Fruit fly (Drosophila melanogaster) whole organism, embryonic: ENCODE measurements around the gene LManIV.
A peak's percentile ranks its signal among the peaks of the same experiment; 100 is the strongest.

Experiments
- Abd-B ChIP-seq: fragments of 200-800 bp; sonication (Bioruptor generic); optimal IDR thresholded peaks from 2 replicates; lab custom pipeline; 2018; ENCODE audit warnings: missing biosample characterization, mild to moderate bottlenecking, missing genetic modification characterization, moderate library complexity
- Atf-2 ChIP-seq: fragments of 200-800 bp; sonication (Bioruptor generic); optimal IDR thresholded peaks from 2 replicates; lab custom pipeline; 2016; ENCODE audit warnings: missing biosample characterization, missing genetic modification characterization
- CG10979 ChIP-seq: fragments of 200-800 bp; sonication (Bioruptor generic); optimal IDR thresholded peaks from 2 replicates; lab custom pipeline; 2018; ENCODE audit warnings: missing biosample characterization, mild to moderate bottlenecking, missing genetic modification characterization, moderate library complexity
- CG1233 ChIP-seq: fragments of 200-800 bp; sonication (Bioruptor generic); optimal IDR thresholded peaks from 4 replicates; lab custom pipeline; 2018; ENCODE audit warnings: missing biosample characterization, mild to moderate bottlenecking, missing genetic modification characterization
- CG13287 ChIP-seq: fragments of 200-800 bp; sonication (Bioruptor generic); IDR thresholded peaks from 2 replicates; pipeline ENCODE4 v1.3.6; 2022; ENCODE audit warnings: missing biosample characterization, missing genetic modification characterization; ENCODE audit not compliant: partially characterized antibody
- CG13775 ChIP-seq: fragments of 200-800 bp; sonication (Bioruptor generic); optimal IDR thresholded peaks from 3 replicates; lab custom pipeline; 2017; ENCODE audit warnings: missing biosample characterization, mild to moderate bottlenecking, missing genetic modification characterization
- CG14441 ChIP-seq: fragments of 200-800 bp; sonication (Bioruptor generic); IDR thresholded peaks from 2 replicates; pipeline ENCODE4 v1.3.6; 2022; ENCODE audit warnings: missing biosample characterization, missing genetic modification characterization
- CG15269 ChIP-seq: fragments of 200-800 bp; sonication (Bioruptor generic); optimal IDR thresholded peaks from 2 replicates; lab custom pipeline; 2018; ENCODE audit warnings: missing biosample characterization, mild to moderate bottlenecking, missing genetic modification characterization, moderate library complexity
- CG15696 ChIP-seq: fragments of 200-800 bp; sonication (Bioruptor generic); optimal IDR thresholded peaks from 2 replicates; lab custom pipeline; 2019; ENCODE audit warnings: missing biosample characterization, mild to moderate bottlenecking, missing genetic modification characterization, moderate library complexity
- CG16779 ChIP-seq: fragments of 200-800 bp; sonication (Bioruptor generic); IDR thresholded peaks from 2 replicates; pipeline ENCODE4 v1.3.6; 2022; ENCODE audit warnings: missing biosample characterization, missing genetic modification characterization
- CG17568 ChIP-seq: fragments of 200-800 bp; sonication (Bioruptor generic); optimal IDR thresholded peaks from 2 replicates; lab custom pipeline; 2018; ENCODE audit warnings: missing biosample characterization, mild to moderate bottlenecking, missing genetic modification characterization, moderate library complexity
- CG18619 ChIP-seq: fragments of 200-800 bp; sonication (Bioruptor generic); optimal IDR thresholded peaks from 3 replicates; lab custom pipeline; 2017; ENCODE audit warnings: missing biosample characterization, mild to moderate bottlenecking, missing genetic modification characterization
- CG30431 ChIP-seq: fragments of 200-800 bp; sonication (Bioruptor generic); optimal IDR thresholded peaks from 2 replicates; lab custom pipeline; 2017; ENCODE audit warnings: missing biosample characterization, missing genetic modification characterization
- CG31388 ChIP-seq: fragments of 200-800 bp; sonication (Bioruptor generic); optimal IDR thresholded peaks from 2 replicates; lab custom pipeline; 2016; ENCODE audit warnings: missing biosample characterization, missing genetic modification characterization
- CG3847 ChIP-seq: fragments of 200-800 bp; sonication (Bioruptor generic); IDR thresholded peaks from 2 replicates; pipeline ENCODE4 v1.3.6; 2022; ENCODE audit warnings: missing biosample characterization, missing genetic modification characterization
- CG4328 ChIP-seq: fragments of 200-800 bp; sonication (Bioruptor generic); optimal IDR thresholded peaks from 3 replicates; lab custom pipeline; 2017; ENCODE audit warnings: missing biosample characterization, missing genetic modification reagents, missing genetic modification characterization
- CG4360 ChIP-seq: fragments of 200-800 bp; sonication (Bioruptor generic); IDR thresholded peaks from 2 replicates; pipeline ENCODE4 v1.3.6; 2022; ENCODE audit warnings: missing biosample characterization, missing genetic modification characterization
- CG8359 ChIP-seq: fragments of 200-800 bp; sonication (Bioruptor generic); optimal IDR thresholded peaks from 2 replicates; lab custom pipeline; 2017; ENCODE audit warnings: missing biosample characterization, mild to moderate bottlenecking, missing genetic modification characterization, borderline replicate concordance
- Camta ChIP-seq: fragments of 200-800 bp; sonication (Bioruptor generic); optimal IDR thresholded peaks from 2 replicates; lab custom pipeline; 2016; ENCODE audit warnings: missing biosample characterization, missing genetic modification characterization
- D ChIP-seq, 2 experiments: fragments of 200-800 bp in 1 of 2; fragments of >200 bp in 1 of 2; sonication (Bioruptor generic) in 1 of 2; optimal IDR thresholded peaks; 2 replicates in 1 of 2; 3 replicates in 1 of 2; lab custom pipeline; 2017; ENCODE audit warnings: mild to moderate bottlenecking in 1 of 2, missing biosample characterization in 1 of 2, missing genetic modification characterization in 1 of 2, missing genetic modification reagents in 1 of 2
- Doc3 ChIP-seq: fragments of 200-800 bp; sonication (Bioruptor generic); IDR thresholded peaks from 3 replicates; pipeline ENCODE4 v1.3.6; 2022; ENCODE audit warnings: missing biosample characterization, missing genetic modification characterization; ENCODE audit not compliant: partially characterized antibody
- Hr78 ChIP-seq, 2 experiments: fragments of 200-800 bp in 1 of 2; fragments of >200 bp in 1 of 2; sonication (Bioruptor generic) in 1 of 2; optimal IDR thresholded peaks; 2 replicates each; lab custom pipeline; 2017 to 2019; ENCODE audit warnings: missing biosample characterization in 2 of 2, missing genetic modification characterization in 2 of 2, mild to moderate bottlenecking in 1 of 2, moderate library complexity in 1 of 2
- Kr ChIP-seq: fragments of 200-800 bp; sonication (Bioruptor generic); optimal IDR thresholded peaks from 2 replicates; lab custom pipeline; 2017; ENCODE audit warnings: missing biosample characterization, mild to moderate bottlenecking, missing genetic modification characterization
- Lpt ChIP-seq: fragments of >200 bp; optimal IDR thresholded peaks from 2 replicates; lab custom pipeline; 2018; ENCODE audit warnings: missing biosample characterization, missing genetic modification characterization
- MTF-1 ChIP-seq: fragments of 200-800 bp; sonication (Bioruptor generic); optimal IDR thresholded peaks from 2 replicates; lab custom pipeline; 2018; ENCODE audit warnings: missing biosample characterization, mild to moderate bottlenecking, missing genetic modification characterization, borderline replicate concordance
- NC2β ChIP-seq: fragments of 200-800 bp; sonication (Bioruptor generic); optimal IDR thresholded peaks from 2 replicates; lab custom pipeline; 2016; ENCODE audit warnings: missing biosample characterization, missing genetic modification characterization
- Nf-YB ChIP-seq: fragments of 200-800 bp; sonication (Bioruptor generic); optimal IDR thresholded peaks from 3 replicates; lab custom pipeline; 2019; ENCODE audit warnings: missing biosample characterization, mild to moderate bottlenecking, missing genetic modification characterization, moderate library complexity
- Pdp1 ChIP-seq, 2 experiments: fragments of 200-800 bp; sonication (Bioruptor generic); optimal IDR thresholded peaks; 3 replicates each; lab custom pipeline; 2016; ENCODE audit warnings: missing biosample characterization in 2 of 2, missing genetic modification characterization in 2 of 2, mild to moderate bottlenecking in 1 of 2, moderate library complexity in 1 of 2
- Spps ChIP-seq: fragments of 200-800 bp; sonication (Bioruptor generic); optimal IDR thresholded peaks from 2 replicates; lab custom pipeline; 2018; ENCODE audit warnings: missing biosample characterization, mild to moderate bottlenecking, missing genetic modification characterization
- Sry-δ ChIP-seq: fragments of 200-800 bp; sonication (Bioruptor generic); optimal IDR thresholded peaks from 2 replicates; lab custom pipeline; 2016; ENCODE audit warnings: missing biosample characterization, missing genetic modification characterization
- Taf1 ChIP-seq: fragments of 200-800 bp; sonication (Bioruptor generic); IDR thresholded peaks from 2 replicates; pipeline ENCODE4 v1.3.6; 2022; ENCODE audit warnings: missing biosample characterization, missing genetic modification characterization
- Trl ChIP-seq, 3 experiments: fragments of >200 bp in 2 of 3; fragments of 200-800 bp in 1 of 3; sonication (Bioruptor generic) in 1 of 3; optimal IDR thresholded peaks; 2 replicates in 1 of 3; 3 replicates in 2 of 3; lab custom pipeline; 2016 to 2017; ENCODE audit warnings: missing biosample characterization in 1 of 3, missing genetic modification characterization in 1 of 3
- amos ChIP-seq: fragments of 200-800 bp; sonication (Bioruptor generic); IDR thresholded peaks from 2 replicates; pipeline ENCODE4 v1.3.6; 2022; ENCODE audit warnings: missing biosample characterization, missing genetic modification characterization; ENCODE audit not compliant: partially characterized antibody
- da ChIP-seq: fragments of 200-800 bp; sonication (Bioruptor generic); optimal IDR thresholded peaks from 2 replicates; lab custom pipeline; 2016; ENCODE audit warnings: missing biosample characterization, missing genetic modification characterization
- eve ChIP-seq, 2 experiments: fragments of >200 bp; optimal IDR thresholded peaks; 2 replicates each; lab custom pipeline; 2017; ENCODE audit warnings: missing biosample characterization in 2 of 2, missing genetic modification characterization in 2 of 2
- ewg ChIP-seq: fragments of 200-800 bp; sonication (Bioruptor generic); optimal IDR thresholded peaks from 3 replicates; lab custom pipeline; 2017; ENCODE audit warnings: mild to moderate bottlenecking, missing biosample characterization, missing genetic modification reagents, missing genetic modification characterization
- gce ChIP-seq: fragments of 200-800 bp; sonication (Bioruptor generic); IDR thresholded peaks from 3 replicates; pipeline ENCODE4 v1.3.6; 2022; ENCODE audit warnings: missing biosample characterization, missing genetic modification characterization
- gsb-n ChIP-seq: fragments of 200-800 bp; sonication (Bioruptor generic); optimal IDR thresholded peaks from 3 replicates; lab custom pipeline; 2018; ENCODE audit warnings: missing biosample characterization, mild to moderate bottlenecking, missing genetic modification characterization
- lbe ChIP-seq: fragments of 200-800 bp; sonication (Bioruptor generic); optimal IDR thresholded peaks from 2 replicates; lab custom pipeline; 2016; ENCODE audit warnings: missing biosample characterization, mild to moderate bottlenecking, missing genetic modification characterization
- mld ChIP-seq: fragments of 200-800 bp; sonication (Bioruptor generic); IDR thresholded peaks from 3 replicates; pipeline ENCODE4 v1.3.6; 2022; ENCODE audit warnings: missing biosample characterization, missing genetic modification characterization; ENCODE audit not compliant: partially characterized antibody
- oc ChIP-seq: fragments of 200-800 bp; sonication (Bioruptor generic); optimal IDR thresholded peaks from 2 replicates; lab custom pipeline; 2018; ENCODE audit warnings: missing biosample characterization, mild to moderate bottlenecking, missing genetic modification characterization, moderate library complexity
- pzg ChIP-seq: fragments of 200-800 bp; sonication (Bioruptor generic); optimal IDR thresholded peaks from 3 replicates; lab custom pipeline; 2018; ENCODE audit warnings: missing biosample characterization, mild to moderate bottlenecking, missing genetic modification characterization, moderate library complexity
- sens ChIP-seq: fragments of 200-800 bp; sonication (Bioruptor generic); peaks from one replicate; lab custom pipeline; 2016; ENCODE audit warnings: missing biosample characterization, missing genetic modification characterization
- so ChIP-seq: fragments of 200-800 bp; sonication (Bioruptor generic); IDR thresholded peaks from 3 replicates; pipeline ENCODE4 v1.3.6; 2022; ENCODE audit warnings: missing biosample characterization, missing genetic modification characterization
- sob ChIP-seq: fragments of 200-800 bp; sonication (Bioruptor generic); IDR thresholded peaks from 2 replicates; pipeline ENCODE4 v1.3.6; 2022; ENCODE audit warnings: missing biosample characterization, missing genetic modification characterization
- trem ChIP-seq: fragments of 200-800 bp; optimal IDR thresholded peaks from 3 replicates; lab custom pipeline; 2019; ENCODE audit warnings: missing biosample characterization, mild to moderate bottlenecking, missing genetic modification characterization, moderate library complexity
- twi ChIP-seq: fragments of 200-800 bp; optimal IDR thresholded peaks from 2 replicates; lab custom pipeline; 2019; ENCODE audit warnings: missing biosample characterization, mild to moderate bottlenecking, missing genetic modification characterization, moderate library complexity
- unc-4 ChIP-seq: fragments of 200-800 bp; sonication (Bioruptor generic); IDR thresholded peaks from 2 replicates; pipeline ENCODE4 v1.3.6; 2022; ENCODE audit warnings: missing biosample characterization, missing genetic modification characterization; ENCODE audit not compliant: partially characterized antibody

LManIV gene

dm6 chr2L:8735572-8735996 is 36.6 kb downstream of the LManIV start (continued):
- TF ChIP-seq CG8359 (no peak), CG1233 (GFP tag; lab: Kevin White, UChicago) (peak; percentile 59), twi (no peak), CG13775 (GFP tag; lab: Kevin White, UChicago) (no peak), gsb-n (tag; lab: Kevin White, UChicago) (no peak), CG14441 (GFP tag; lab: Robert Waterston, UW) (no peak), CG15696 (tag; lab: Kevin White, UChicago) (no peak), Lpt (GFP tag; lab: Kevin White, UChicago) (no peak), CG17568 (no peak), CG4328 (no peak), CG18619 (GFP tag; lab: Kevin White, UChicago) (peak; percentile 28), CG31388 (no peak), Hr78 (GFP tag; optimal IDR thresholded peaks at IDR 0.05; lab: Kevin White, UChicago) (peak in 1 of 2 experiments; percentile 10), Sry-δ (no peak), amos (GFP tag; lab: Robert Waterston, UW) (peak; percentile 48; the same call in 1 of the 2 replicates), CG3847 (GFP tag; lab: Robert Waterston, UW) (peak; percentile 37), MTF-1 (GFP tag; lab: Kevin White, UChicago) (peak; percentile 72), Atf-2 (GFP tag; lab: Kevin White, UChicago) (no peak), CG13287 (GFP tag; lab: Robert Waterston, UW) (peak; percentile 60; the same call in 1 of the 2 replicates), Doc3 (no peak), CG15269 (tag; lab: Kevin White, UChicago) (peak; percentile 57), Trl (optimal IDR thresholded peaks at IDR 0.05; lab: Kevin White, UChicago) (peak; percentile 88 to 92), Trl (GFP tag; optimal IDR thresholded peaks at IDR 0.05; lab: Kevin White, UChicago) (peak; percentile 41), Abd-B (GFP tag; lab: Kevin White, UChicago) (no peak), sob (peak; percentile 68; the same call in 1 of the 2 replicates), CG30431 (GFP tag; lab: Kevin White, UChicago) (no peak), Spps (tag; lab: Kevin White, UChicago) (no peak), pzg (GFP tag; lab: Kevin White, UChicago) (peak; percentile 4), CG4360 (GFP tag; lab: Robert Waterston, UW) (no peak), lbe (peak; percentile 47), ewg (GFP tag; lab: Kevin White, UChicago) (no peak), Pdp1 (GFP tag; optimal IDR thresholded peaks at IDR 0.05; lab: Kevin White, UChicago) (peak; percentile 1 to 63), oc (tag; lab: Kevin White, UChicago) (peak; percentile 25), NC2β (peak; percentile 10), CG10979 (tag; lab: Kevin White, UChicago) (no peak), da (GFP tag; lab: Kevin White, UChicago) (no peak), Kr (GFP tag; lab: Kevin White, UChicago) (no peak), gce (no peak), unc-4 (GFP tag; lab: Robert Waterston, UW) (peak; percentile 55), eve (GFP tag; optimal IDR thresholded peaks at IDR 0.05; lab: Kevin White, UChicago) (no peak), so (GFP tag; lab: Robert Waterston, UW) (peak; percentile 69; the same call in 2 of the 3 replicates), Taf1 (GFP tag; lab: Robert Waterston, UW) (0 out of 2 replicates have a peak, but pooled peaks have one; percentile 28), trem (tag; lab: Kevin White, UChicago) (no peak), mld (GFP tag; lab: Robert Waterston, UW) (no peak), D (optimal IDR thresholded peaks at IDR 0.05; lab: Kevin White, UChicago) (no peak), D (GFP tag; optimal IDR thresholded peaks at IDR 0.05; lab: Kevin White, UChicago) (no peak), Camta (GFP tag; lab: Kevin White, UChicago) (peak; percentile 7), sens (GFP tag; lab: Kevin White, UChicago) (peak; percentile 90), CG16779 (GFP tag; lab: Robert Waterston, UW) (peak; percentile 46; the same call in 1 of the 2 replicates), Nf-YB (GFP tag; lab: Kevin White, UChicago) (no peak)
